Worm (Caenorhabditis elegans): ENCODE data around the gene cyp-13A12.

Gene cyp-13A12

DNA sequence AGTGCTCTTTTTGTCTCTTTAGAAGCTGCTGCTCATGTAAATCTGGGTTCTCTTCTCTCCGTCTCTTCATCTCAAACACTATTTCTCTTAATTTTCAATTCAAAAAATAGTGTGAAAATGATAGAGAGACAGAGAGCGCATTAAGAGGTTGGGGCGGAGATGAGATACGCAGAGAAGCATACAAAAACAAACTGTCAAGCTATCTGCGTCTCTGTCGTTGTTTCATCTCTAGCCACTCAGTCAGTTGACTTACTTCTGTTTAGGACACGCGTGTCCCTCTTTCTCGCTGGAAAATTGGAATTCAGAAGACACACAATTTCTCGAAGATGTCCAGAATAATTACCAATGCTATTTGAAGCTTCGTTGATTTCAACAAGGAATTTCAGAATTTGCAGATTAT is 36.8 kb downstream of the cyp-13A12 start (continued):
- TF ChIP-seq tra-1 (GFP tag; IDR thresholded peaks at IDR 0.05) = peak; percentile 89
- TF ChIP-seq aha-1 (tag) = peak; percentile 97
- peak; percentile 60 for TF ChIP-seq nhr-25 (tag; optimal IDR thresholded peaks at IDR 0.05; ENCODE audit: borderline replicate concordance, insufficient read depth)
- no peak for TF ChIP-seq mdt-29 (GFP tag; IDR thresholded peaks at IDR 0.05)
- TF ChIP-seq F44E2.7 (GFP tag; IDR thresholded peaks at IDR 0.05) = no peak
- TF ChIP-seq madf-5 (GFP tag; IDR thresholded peaks at IDR 0.05) = no peak
- peak; percentile 78 to 94 for TF ChIP-seq lsy-2 (tag; optimal IDR thresholded peaks at IDR 0.05)
- peak in 1 of 2 experiments; percentile 99 for TF ChIP-seq unc-62 (GFP tag; optimal IDR thresholded peaks at IDR 0.05 in 1 of 2)
- TF ChIP-seq unc-62 (tag; optimal IDR thresholded peaks at IDR 0.05) = no peak
- TF ChIP-seq zag-1 (tag; optimal IDR thresholded peaks at IDR 0.05) = peak; percentile 18
- no peak for TF ChIP-seq dmd-9 (GFP tag; IDR thresholded peaks at IDR 0.05)
- peak; percentile 94 for TF ChIP-seq hlh-11 (tag; optimal IDR thresholded peaks at IDR 0.05)
- TF ChIP-seq unc-39 (tag; optimal IDR thresholded peaks at IDR 0.05) = peak; percentile 23
- peak; percentile 79 for TF ChIP-seq ctbp-1 (GFP tag; IDR thresholded peaks at IDR 0.05)
- no peak for TF ChIP-seq aly-2 (tag; optimal IDR thresholded peaks at IDR 0.05)
- no peak for TF ChIP-seq snpc-1.2 (GFP tag; IDR thresholded peaks at IDR 0.05)
- TF ChIP-seq fos-1 (tag; optimal IDR thresholded peaks at IDR 0.05) = no peak
- TF ChIP-seq spr-3 (GFP tag; optimal IDR thresholded peaks at IDR 0.05) = peak; percentile 12
- peak; percentile 90 for TF ChIP-seq nhr-11 (tag; optimal IDR thresholded peaks at IDR 0.05)
- no peak for TF ChIP-seq snpc-4 (tag; optimal IDR thresholded peaks at IDR 0.05)
- peak; percentile 97 for TF ChIP-seq dve-1 (tag; optimal IDR thresholded peaks at IDR 0.05; ENCODE audit: insufficient read depth)
- TF ChIP-seq nhr-28 (tag; optimal IDR thresholded peaks at IDR 0.05) = peak; percentile 78
- TF ChIP-seq ces-1 (GFP tag; optimal IDR thresholded peaks at IDR 0.05) = peak; percentile 80
- TF ChIP-seq hmg-1.1 (GFP tag; IDR thresholded peaks at IDR 0.05) = peak; percentile 86
- TF ChIP-seq fkh-10 (GFP tag; optimal IDR thresholded peaks at IDR 0.05) = peak; percentile 97
- TF ChIP-seq dmd-8 (GFP tag; IDR thresholded peaks at IDR 0.05) = no peak
- TF ChIP-seq D1046.2 (GFP tag; IDR thresholded peaks at IDR 0.05) = no peak

ce11 chrIII:13061734-13062133 is 37.4 kb downstream of the cyp-13A12 start:
- TF ChIP-seq aha-1 (tag) = peak; percentile 61
- TF ChIP-seq lin-38 (GFP tag; IDR thresholded peaks at IDR 0.05) = no peak; the same call in 1 of the 2 replicates
- peak; percentile 56 for TF ChIP-seq set-16 (GFP tag; IDR thresholded peaks at IDR 0.05)

ce11 chrIII:13062414-13062965 is 38.1 kb downstream of the cyp-13A12 start:
- TF ChIP-seq T26A8.4 (GFP tag; IDR thresholded peaks at IDR 0.05) = peak; percentile 18; the same call in 1 of the 2 replicates
- TF ChIP-seq ces-1 (GFP tag; optimal IDR thresholded peaks at IDR 0.05) = peak; percentile 51
- TF ChIP-seq set-16 (GFP tag; IDR thresholded peaks at IDR 0.05) = peak; percentile 86
- TF ChIP-seq hlh-11 (tag; optimal IDR thresholded peaks at IDR 0.05) = peak; percentile 98
- TF ChIP-seq dmd-8 (GFP tag; IDR thresholded peaks at IDR 0.05) = 0 out of 2 replicates have a peak, but pooled peaks have one; percentile 40
- no peak for TF ChIP-seq aly-2 (tag; optimal IDR thresholded peaks at IDR 0.05)
- TF ChIP-seq F10B5.3 (tag; optimal IDR thresholded peaks at IDR 0.05) = peak; percentile 21
- peak; percentile 85 to 96 for TF ChIP-seq mdl-1 (tag; optimal IDR thresholded peaks at IDR 0.05)
- peak; percentile 25 for TF ChIP-seq ztf-7 (tag; optimal IDR thresholded peaks at IDR 0.05)
- TF ChIP-seq php-3 (GFP tag; IDR thresholded peaks at IDR 0.05) = peak; percentile 48; the same call in 1 of the 2 replicates
- no peak for TF ChIP-seq ztf-11 (tag; optimal IDR thresholded peaks at IDR 0.05)
- TF ChIP-seq duxl-1 (tag; optimal IDR thresholded peaks at IDR 0.05; ENCODE audit: poor library complexity) = peak; percentile 73
- peak; percentile 88 for TF ChIP-seq jun-1 (tag; optimal IDR thresholded peaks at IDR 0.05)
- TF ChIP-seq tra-1 (GFP tag; IDR thresholded peaks at IDR 0.05) = peak; percentile 55
- no peak for TF ChIP-seq F44E2.7 (GFP tag; IDR thresholded peaks at IDR 0.05)
- no peak for TF ChIP-seq ceh-62 (tag; optimal IDR thresholded peaks at IDR 0.05)
- peak; percentile 2 for TF ChIP-seq sdz-12 (GFP tag; optimal IDR thresholded peaks at IDR 0.05)
- TF ChIP-seq nhr-6 (tag; optimal IDR thresholded peaks at IDR 0.05) = peak; percentile 87
- peak; percentile 71 for TF ChIP-seq mes-2 (tag; optimal IDR thresholded peaks at IDR 0.05; ENCODE audit: poor library complexity, severe bottlenecking)
- TF ChIP-seq nhr-76 (tag; optimal IDR thresholded peaks at IDR 0.05) = no peak
- peak; percentile 85 for TF ChIP-seq F37D6.2 (tag; optimal IDR thresholded peaks at IDR 0.05)
- TF ChIP-seq fkh-10 (GFP tag; optimal IDR thresholded peaks at IDR 0.05) = peak; percentile 98
- TF ChIP-seq unc-39 (tag; optimal IDR thresholded peaks at IDR 0.05) = peak; percentile 35
- TF ChIP-seq spr-3 (GFP tag; optimal IDR thresholded peaks at IDR 0.05) = peak; percentile 22
- no peak for TF ChIP-seq snpc-1.2 (GFP tag; IDR thresholded peaks at IDR 0.05)
- TF ChIP-seq T20F7.1 (GFP tag; optimal IDR thresholded peaks at IDR 0.05) = peak; percentile 73
- no peak; the same call in 1 of the 2 replicates for TF ChIP-seq ZK337.2 (GFP tag; IDR thresholded peaks at IDR 0.05)
- TF ChIP-seq attf-4 (tag; optimal IDR thresholded peaks at IDR 0.05) = peak; percentile 29
- TF ChIP-seq dve-1 (tag; optimal IDR thresholded peaks at IDR 0.05; ENCODE audit: insufficient read depth) = peak; percentile 93
- TF ChIP-seq nhr-237 (tag; optimal IDR thresholded peaks at IDR 0.05) = no peak

Measured in whole organism, L4 larva.